Worm (Caenorhabditis elegans): ENCODE data around the gene cyn-12.

DNA sequence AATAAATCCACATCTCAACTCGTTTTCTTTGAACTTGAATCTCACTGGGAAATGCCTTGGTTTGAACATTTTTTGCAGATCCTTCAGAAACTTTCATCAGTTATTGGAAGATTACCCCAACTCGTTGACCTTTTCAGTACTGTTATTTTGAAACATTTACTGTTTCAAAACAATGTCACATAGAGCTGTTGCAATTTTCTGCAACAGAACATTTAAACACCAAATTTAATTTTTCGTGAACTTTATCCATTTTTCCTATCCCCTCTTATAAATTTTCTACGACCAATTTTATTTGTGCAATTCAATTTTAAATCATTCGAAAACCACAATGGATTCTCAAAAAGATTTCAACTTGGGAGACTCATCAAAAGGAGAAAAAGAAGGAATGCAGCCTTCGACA, 25.1 kb downstream of the cyn-12 start, which contains the start of gene ZC477.2:
- no peak for TF ChIP-seq unc-62 (GFP tag; optimal IDR thresholded peaks at IDR 0.05)
- no peak for TF ChIP-seq mbf-1 (tag; optimal IDR thresholded peaks at IDR 0.05)
- TF ChIP-seq unc-39 (tag; optimal IDR thresholded peaks at IDR 0.05) = no peak
- no peak for TF ChIP-seq R02D3.7 (tag; optimal IDR thresholded peaks at IDR 0.05)

Data from whole organism, L2 larva.